Fruit fly (Drosophila melanogaster) whole organism, embryonic: ENCODE results near the gene CG15475.

Source experiments
- ATbp ChIP-seq: fragments of 200-800 bp; sonication (Bioruptor generic); optimal IDR thresholded peaks from 2 replicates; lab custom pipeline; 2017; ENCODE audit warnings: missing biosample characterization, mild to moderate bottlenecking, missing genetic modification characterization, missing genetic modification reagents
- B-H1 ChIP-seq: fragments of 200-800 bp; sonication (Bioruptor generic); IDR thresholded peaks from 3 replicates; pipeline ENCODE4 v1.3.6; 2022; ENCODE audit warnings: missing biosample characterization, missing genetic modification characterization
- Bdp1 ChIP-seq: fragments of 200-800 bp; sonication (Bioruptor generic); optimal IDR thresholded peaks from 3 replicates; lab custom pipeline; 2016; ENCODE audit warnings: missing biosample characterization, missing genetic modification characterization
- CG10431 ChIP-seq: fragments of 200-800 bp; sonication (Bioruptor generic); optimal IDR thresholded peaks from 3 replicates; lab custom pipeline; 2018; ENCODE audit warnings: missing biosample characterization, mild to moderate bottlenecking, missing genetic modification characterization
- CG10462 ChIP-seq: fragments of 200-800 bp; sonication (Bioruptor generic); optimal IDR thresholded peaks from 2 replicates; lab custom pipeline; 2016; ENCODE audit warnings: missing biosample characterization, missing genetic modification characterization
- CG10959 ChIP-seq: fragments of 200-800 bp; sonication (Bioruptor generic); IDR thresholded peaks from 2 replicates; pipeline ENCODE4 v1.3.6; 2022; ENCODE audit warnings: missing biosample characterization, missing genetic modification characterization
- CG13287 ChIP-seq: fragments of 200-800 bp; sonication (Bioruptor generic); IDR thresholded peaks from 2 replicates; pipeline ENCODE4 v1.3.6; 2022; ENCODE audit warnings: missing biosample characterization, missing genetic modification characterization; ENCODE audit not compliant: partially characterized antibody
- CG18619 ChIP-seq: fragments of 200-800 bp; sonication (Bioruptor generic); optimal IDR thresholded peaks from 3 replicates; lab custom pipeline; 2017; ENCODE audit warnings: missing biosample characterization, mild to moderate bottlenecking, missing genetic modification characterization
- CG2116 ChIP-seq: fragments of 200-800 bp; sonication (Bioruptor generic); optimal IDR thresholded peaks from 3 replicates; lab custom pipeline; 2018; ENCODE audit warnings: missing biosample characterization, mild to moderate bottlenecking, missing genetic modification characterization
- CG3065 ChIP-seq: fragments of 200-800 bp; sonication (Bioruptor generic); optimal IDR thresholded peaks from 2 replicates; lab custom pipeline; 2016; ENCODE audit warnings: missing biosample characterization, missing genetic modification characterization
- CG3281 ChIP-seq: fragments of 200-800 bp; sonication (Bioruptor generic); optimal IDR thresholded peaks from 3 replicates; lab custom pipeline; 2017; ENCODE audit warnings: missing biosample characterization, mild to moderate bottlenecking, missing genetic modification characterization
- CG33557 ChIP-seq: fragments of 200-800 bp; sonication (Bioruptor generic); optimal IDR thresholded peaks from 2 replicates; lab custom pipeline; 2019; ENCODE audit warnings: missing biosample characterization, mild to moderate bottlenecking, missing genetic modification characterization, moderate library complexity
- CG5245 ChIP-seq: fragments of 200-800 bp; sonication (Bioruptor generic); optimal IDR thresholded peaks from 3 replicates; lab custom pipeline; 2016; ENCODE audit warnings: missing biosample characterization, missing genetic modification characterization
- CG6254 ChIP-seq: fragments of 200-800 bp; sonication (Bioruptor generic); optimal IDR thresholded peaks from 3 replicates; lab custom pipeline; 2017; ENCODE audit warnings: mild to moderate bottlenecking, missing biosample characterization, missing genetic modification reagents, missing genetic modification characterization
- CG6765 ChIP-seq: fragments of 200-800 bp; sonication (Bioruptor generic); optimal IDR thresholded peaks from 3 replicates; lab custom pipeline; 2017; ENCODE audit warnings: missing biosample characterization, mild to moderate bottlenecking, missing genetic modification characterization
- CG9727 ChIP-seq: fragments of 200-800 bp; sonication (Bioruptor generic); optimal IDR thresholded peaks from 3 replicates; lab custom pipeline; 2017; ENCODE audit warnings: missing biosample characterization, mild to moderate bottlenecking, missing genetic modification characterization
- Doc3 ChIP-seq: fragments of 200-800 bp; sonication (Bioruptor generic); IDR thresholded peaks from 3 replicates; pipeline ENCODE4 v1.3.6; 2022; ENCODE audit warnings: missing biosample characterization, missing genetic modification characterization; ENCODE audit not compliant: partially characterized antibody
- ERR ChIP-seq: fragments of 200-800 bp; sonication (Bioruptor generic); optimal IDR thresholded peaks from 2 replicates; lab custom pipeline; 2016; ENCODE audit warnings: missing biosample characterization, missing genetic modification characterization
- HmgZ ChIP-seq: fragments of 200-800 bp; sonication (Bioruptor generic); optimal IDR thresholded peaks from 2 replicates; lab custom pipeline; 2018; ENCODE audit warnings: missing biosample characterization, mild to moderate bottlenecking, missing genetic modification characterization
- MBD-R2 ChIP-seq: fragments of 200-800 bp; sonication (Bioruptor generic); IDR thresholded peaks from 2 replicates; pipeline ENCODE4 v1.3.6; 2022; ENCODE audit warnings: missing biosample characterization, missing genetic modification characterization
- Max ChIP-seq: fragments of 200-800 bp; sonication (Bioruptor generic); optimal IDR thresholded peaks from 2 replicates; lab custom pipeline; 2016; ENCODE audit warnings: missing biosample characterization, mild to moderate bottlenecking, missing genetic modification characterization
- Nf-YA ChIP-seq: fragments of 200-800 bp; sonication (Bioruptor generic); IDR thresholded peaks from 2 replicates; pipeline ENCODE4 v1.3.6; 2022; ENCODE audit warnings: missing biosample characterization, missing genetic modification characterization
- NfI ChIP-seq: fragments of 200-800 bp; sonication (Bioruptor generic); optimal IDR thresholded peaks from 3 replicates; lab custom pipeline; 2018; ENCODE audit warnings: missing biosample characterization, mild to moderate bottlenecking, missing genetic modification characterization, moderate library complexity
- Opbp ChIP-seq: fragments of 200-800 bp; sonication (Bioruptor generic); IDR thresholded peaks from 3 replicates; pipeline ENCODE4 v1.3.6; 2022; ENCODE audit warnings: missing biosample characterization, missing genetic modification characterization; ENCODE audit not compliant: partially characterized antibody
- Sry-δ ChIP-seq: fragments of 200-800 bp; sonication (Bioruptor generic); optimal IDR thresholded peaks from 2 replicates; lab custom pipeline; 2016; ENCODE audit warnings: missing biosample characterization, missing genetic modification characterization
- Ssrp ChIP-seq: fragments of 200-800 bp; sonication (Bioruptor generic); optimal IDR thresholded peaks from 2 replicates; lab custom pipeline; 2018; ENCODE audit warnings: missing biosample characterization, mild to moderate bottlenecking, missing genetic modification characterization, moderate library complexity
- ac ChIP-seq: fragments of 200-800 bp; sonication (Bioruptor generic); optimal IDR thresholded peaks from 3 replicates; lab custom pipeline; 2017; ENCODE audit warnings: missing biosample characterization, mild to moderate bottlenecking, missing genetic modification characterization
- az2 ChIP-seq: fragments of 200-800 bp; sonication (Bioruptor generic); optimal IDR thresholded peaks from 3 replicates; lab custom pipeline; 2016; ENCODE audit warnings: missing biosample characterization, missing genetic modification characterization
- bcd ChIP-seq: fragments of 200-800 bp; sonication (Bioruptor generic); optimal IDR thresholded peaks from 2 replicates; lab custom pipeline; 2017; ENCODE audit warnings: missing biosample characterization, mild to moderate bottlenecking, missing genetic modification characterization
- chif ChIP-seq, 2 experiments: fragments of 200-800 bp; sonication (Bioruptor generic); optimal IDR thresholded peaks; 3 replicates each; lab custom pipeline; 2016; ENCODE audit warnings: missing biosample characterization in 2 of 2, missing genetic modification characterization in 2 of 2
- disco-r ChIP-seq: fragments of 200-800 bp; sonication (Bioruptor generic); optimal IDR thresholded peaks from 2 replicates; lab custom pipeline; 2016; ENCODE audit warnings: missing biosample characterization, missing genetic modification characterization
- dpn ChIP-seq, 2 experiments: fragments of 200-800 bp; sonication (Bioruptor generic); optimal IDR thresholded peaks; 3 replicates each; lab custom pipeline; 2016; ENCODE audit warnings: missing biosample characterization in 2 of 2, missing genetic modification characterization in 2 of 2
- eve ChIP-seq, 2 experiments: fragments of >200 bp; optimal IDR thresholded peaks; 2 replicates each; lab custom pipeline; 2017; ENCODE audit warnings: missing biosample characterization in 2 of 2, missing genetic modification characterization in 2 of 2
- ewg ChIP-seq: fragments of 200-800 bp; sonication (Bioruptor generic); optimal IDR thresholded peaks from 3 replicates; lab custom pipeline; 2017; ENCODE audit warnings: mild to moderate bottlenecking, missing biosample characterization, missing genetic modification reagents, missing genetic modification characterization
- gcm ChIP-seq: fragments of 200-800 bp; sonication (Bioruptor generic); optimal IDR thresholded peaks from 2 replicates; lab custom pipeline; 2019; ENCODE audit warnings: missing biosample characterization, mild to moderate bottlenecking, missing genetic modification characterization, moderate library complexity
- gt ChIP-seq: fragments of 200-800 bp; sonication (Bioruptor generic); IDR thresholded peaks from 2 replicates; pipeline ENCODE4 v1.3.6; 2022; ENCODE audit warnings: missing biosample characterization, missing genetic modification characterization
- hth ChIP-seq: fragments of >200 bp; optimal IDR thresholded peaks from 2 replicates; lab custom pipeline; 2017; ENCODE audit warnings: inconsistent platforms
- lab ChIP-seq: fragments of 200-800 bp; sonication (Bioruptor generic); optimal IDR thresholded peaks from 3 replicates; lab custom pipeline; 2017; ENCODE audit warnings: missing biosample characterization, missing genetic modification characterization, mild to moderate bottlenecking, moderate library complexity, missing genetic modification reagents
- lmd ChIP-seq: fragments of 200-800 bp; sonication (Bioruptor generic); IDR thresholded peaks from 2 replicates; pipeline ENCODE4 v1.3.6; 2022; ENCODE audit warnings: missing biosample characterization, missing genetic modification characterization
- mam ChIP-seq: fragments of 200-800 bp; sonication (Bioruptor generic); optimal IDR thresholded peaks from 3 replicates; lab custom pipeline; 2016; ENCODE audit warnings: missing biosample characterization, missing genetic modification characterization
- nerfin-2 ChIP-seq: fragments of 200-800 bp; sonication (Bioruptor generic); IDR thresholded peaks from 2 replicates; pipeline ENCODE4 v1.3.6; 2022; ENCODE audit warnings: missing biosample characterization, missing genetic modification characterization; ENCODE audit not compliant: partially characterized antibody
- pho ChIP-seq: fragments of 200-800 bp; sonication (Bioruptor generic); optimal IDR thresholded peaks from 2 replicates; lab custom pipeline; 2016; ENCODE audit warnings: missing biosample characterization, missing genetic modification characterization
- prd ChIP-seq, 3 experiments: fragments of >200 bp in 2 of 3; fragments of 200-800 bp in 1 of 3; sonication (Bioruptor generic) in 1 of 3; optimal IDR thresholded peaks in 2 of 3; IDR thresholded peaks in 1 of 3; 2 replicates in 2 of 3; 3 replicates in 1 of 3; pipeline versions ENCODE4 v1.3.6 to Lab custom; 2017 to 2022; ENCODE audit warnings: missing biosample characterization in 1 of 3, missing genetic modification characterization in 1 of 3
- pros ChIP-seq: fragments of 200-800 bp; sonication (Bioruptor generic); optimal IDR thresholded peaks from 3 replicates; lab custom pipeline; 2019; ENCODE audit warnings: missing biosample characterization, mild to moderate bottlenecking, missing genetic modification characterization, moderate library complexity
- sc ChIP-seq, 3 experiments: fragments of >200 bp in 2 of 3; fragments of 200-800 bp in 1 of 3; sonication (Bioruptor generic) in 1 of 3; optimal IDR thresholded peaks; 2 replicates in 2 of 3; 3 replicates in 1 of 3; lab custom pipeline; 2017; ENCODE audit warnings: mild to moderate bottlenecking in 1 of 3, missing biosample characterization in 1 of 3, missing genetic modification characterization in 1 of 3, missing genetic modification reagents in 1 of 3
- sima ChIP-seq: fragments of 200-800 bp; sonication (Bioruptor generic); optimal IDR thresholded peaks from 2 replicates; lab custom pipeline; 2016; ENCODE audit warnings: missing biosample characterization, missing genetic modification characterization
- tap ChIP-seq: fragments of 200-800 bp; optimal IDR thresholded peaks from 3 replicates; lab custom pipeline; 2019; ENCODE audit warnings: missing biosample characterization, mild to moderate bottlenecking, missing genetic modification characterization, moderate library complexity
- twi ChIP-seq: fragments of 200-800 bp; optimal IDR thresholded peaks from 2 replicates; lab custom pipeline; 2019; ENCODE audit warnings: missing biosample characterization, mild to moderate bottlenecking, missing genetic modification characterization, moderate library complexity
- tx ChIP-seq: fragments of 200-800 bp; sonication (Bioruptor generic); optimal IDR thresholded peaks from 2 replicates; lab custom pipeline; 2016; ENCODE audit warnings: missing biosample characterization, missing genetic modification characterization
- wek ChIP-seq: fragments of 200-800 bp; sonication (Bioruptor generic); optimal IDR thresholded peaks from 3 replicates; lab custom pipeline; 2018; ENCODE audit warnings: missing biosample characterization, mild to moderate bottlenecking, missing genetic modification characterization, moderate library complexity

CG15475 gene

DNA sequence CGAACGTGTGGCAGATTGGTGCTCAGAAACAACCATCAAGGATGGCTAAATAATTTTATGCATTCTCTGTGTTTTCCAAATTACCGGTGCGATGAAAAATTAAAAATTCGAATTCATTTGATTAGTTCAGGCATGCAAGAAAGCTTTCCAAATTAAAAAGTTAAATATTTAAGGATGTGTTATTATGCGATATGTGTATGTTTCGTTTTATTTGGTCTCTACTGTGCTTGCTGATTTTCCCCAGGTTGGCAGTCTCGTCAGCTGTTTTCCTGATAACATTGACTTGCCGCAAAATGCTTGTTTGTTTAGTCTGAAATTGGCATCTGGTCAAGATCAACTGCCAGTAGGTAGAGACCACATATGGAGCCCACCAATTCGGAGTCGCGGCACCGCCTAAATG, 35.6 kb downstream of the CG15475 start, which contains the start of gene CG2611 (continued):
- TF ChIP-seq twi (tag; lab: Kevin White, UChicago), result peak; percentile 13
- TF ChIP-seq wek, result no peak
- peak; percentile 36 for TF ChIP-seq NfI (GFP tag; lab: Kevin White, UChicago)
- no peak for TF ChIP-seq CG13287 (GFP tag; lab: Robert Waterston, UW)
- TF ChIP-seq pho (GFP tag; lab: Kevin White, UChicago), result peak; percentile 20
- TF ChIP-seq MBD-R2 (GFP tag; lab: Robert Waterston, UW), result peak; percentile 97
- TF ChIP-seq CG5245 (GFP tag; lab: Kevin White, UChicago), result no peak
- peak; percentile 38 to 41 for TF ChIP-seq dpn (GFP tag; optimal IDR thresholded peaks at IDR 0.05; lab: Kevin White, UChicago)
- TF ChIP-seq prd (optimal IDR thresholded peaks at IDR 0.05; lab: Kevin White, UChicago), result no peak
- TF ChIP-seq prd (GFP tag; IDR thresholded peaks at IDR 0.05; lab: Robert Waterston, UW), result peak; percentile 68
- TF ChIP-seq Sry-δ (GFP tag; lab: Kevin White, UChicago), result peak; percentile 55
- no peak for TF ChIP-seq eve (GFP tag; optimal IDR thresholded peaks at IDR 0.05; lab: Kevin White, UChicago)
- TF ChIP-seq CG6765 (GFP tag; lab: Kevin White, UChicago), result no peak
- TF ChIP-seq CG10462, result peak; percentile 12
- peak; percentile 25; the same call in 1 of the 2 replicates for TF ChIP-seq lmd (GFP tag; lab: Robert Waterston, UW)
- TF ChIP-seq CG33557 (GFP tag; lab: Kevin White, UChicago), result no peak
- no peak for TF ChIP-seq Nf-YA (GFP tag; lab: Robert Waterston, UW)
- no peak for TF ChIP-seq lab
- peak; percentile 55 for TF ChIP-seq CG3281 (GFP tag; lab: Kevin White, UChicago)
- TF ChIP-seq hth (lab: Kevin White, UChicago), result no peak
- no peak for TF ChIP-seq CG10959 (GFP tag; lab: Robert Waterston, UW)
- peak; percentile 42 for TF ChIP-seq Ssrp
- no peak for TF ChIP-seq CG10431 (GFP tag; lab: Kevin White, UChicago)
- TF ChIP-seq bcd (GFP tag; lab: Kevin White, UChicago), result no peak
- no peak for TF ChIP-seq B-H1 (GFP tag; lab: Robert Waterston, UW)
- TF ChIP-seq gcm (GFP tag; lab: Kevin White, UChicago), result no peak
- TF ChIP-seq ac (GFP tag; lab: Kevin White, UChicago), result no peak
- no peak for TF ChIP-seq sc (optimal IDR thresholded peaks at IDR 0.05; lab: Kevin White, UChicago)
- no peak for TF ChIP-seq sc (GFP tag; optimal IDR thresholded peaks at IDR 0.05; lab: Kevin White, UChicago)
- TF ChIP-seq CG9727 (GFP tag; lab: Kevin White, UChicago), result peak; percentile 8
- TF ChIP-seq CG18619 (GFP tag; lab: Kevin White, UChicago), result peak; percentile 12
- TF ChIP-seq ATbp (GFP tag; lab: Kevin White, UChicago), result no peak
- peak; percentile 27 to 38 for TF ChIP-seq chif (GFP tag; optimal IDR thresholded peaks at IDR 0.05; lab: Kevin White, UChicago)
- no peak for TF ChIP-seq CG6254
- TF ChIP-seq ERR, result peak; percentile 7
- no peak for TF ChIP-seq tap
- no peak for TF ChIP-seq nerfin-2 (GFP tag; lab: Robert Waterston, UW)
- TF ChIP-seq tx (GFP tag; lab: Kevin White, UChicago), result peak; percentile 37
- peak; percentile 19 for TF ChIP-seq CG2116 (GFP tag; lab: Kevin White, UChicago)
- peak; percentile 59 for TF ChIP-seq az2
- peak; percentile 59 for TF ChIP-seq mam (GFP tag; lab: Kevin White, UChicago)
- peak; percentile 67 for TF ChIP-seq HmgZ
- TF ChIP-seq CG3065 (GFP tag; lab: Kevin White, UChicago), result no peak
- TF ChIP-seq Opbp (GFP tag; lab: Robert Waterston, UW), result no peak
- TF ChIP-seq gt, result no peak
- no peak for TF ChIP-seq pros (GFP tag; lab: Kevin White, UChicago)
- no peak for TF ChIP-seq sima
- no peak for TF ChIP-seq Doc3 (GFP tag; lab: Robert Waterston, UW)
- no peak for TF ChIP-seq disco-r (GFP tag; lab: Kevin White, UChicago)
- peak; percentile 46 for TF ChIP-seq Max
- no peak for TF ChIP-seq ewg
- TF ChIP-seq Bdp1 (GFP tag; lab: Kevin White, UChicago), result peak; percentile 45
